Fruit fly (Drosophila melanogaster) whole organism, embryonic: Measurements from ENCODE around the gene CG31493.

Experiments
- Atf6 ChIP-seq: fragments of 200-800 bp; sonication (Bioruptor generic); IDR thresholded peaks from 2 replicates; pipeline ENCODE4 v1.3.6; 2022; ENCODE audit warnings: missing biosample characterization, missing genetic modification characterization
- C15 ChIP-seq: fragments of 200-800 bp; sonication (Bioruptor generic); IDR thresholded peaks from 3 replicates; pipeline ENCODE4 v1.3.6; 2022; ENCODE audit warnings: missing biosample characterization, missing genetic modification characterization
- CG10321 ChIP-seq: fragments of 200-800 bp; sonication (Bioruptor generic); IDR thresholded peaks from 2 replicates; pipeline ENCODE4 v1.3.6; 2022; ENCODE audit warnings: missing biosample characterization, missing genetic modification characterization
- CG11247 ChIP-seq: fragments of 200-800 bp; sonication (Bioruptor generic); IDR thresholded peaks from 2 replicates; pipeline ENCODE4 v1.3.6; 2022; ENCODE audit warnings: missing biosample characterization, missing genetic modification characterization
- CG11398 ChIP-seq: fragments of 200-800 bp; sonication (Bioruptor generic); optimal IDR thresholded peaks from 2 replicates; lab custom pipeline; 2016; ENCODE audit warnings: missing biosample characterization, missing genetic modification characterization
- CG11456 ChIP-seq: fragments of 200-800 bp; sonication (Bioruptor generic); IDR thresholded peaks from 3 replicates; pipeline ENCODE4 v1.3.6; 2022; ENCODE audit warnings: missing biosample characterization, missing genetic modification characterization
- CG12219 ChIP-seq: fragments of 200-800 bp; sonication (Bioruptor generic); optimal IDR thresholded peaks from 3 replicates; lab custom pipeline; 2018; ENCODE audit warnings: missing biosample characterization, mild to moderate bottlenecking, missing genetic modification characterization
- CG12236 ChIP-seq: fragments of 200-800 bp; sonication (Bioruptor generic); optimal IDR thresholded peaks from 2 replicates; lab custom pipeline; 2016; ENCODE audit warnings: missing biosample characterization, missing genetic modification characterization
- CG12942 ChIP-seq: fragments of 200-800 bp; sonication (Bioruptor generic); optimal IDR thresholded peaks from 3 replicates; lab custom pipeline; 2016; ENCODE audit warnings: missing biosample characterization, missing genetic modification characterization
- CG15269 ChIP-seq: fragments of 200-800 bp; sonication (Bioruptor generic); optimal IDR thresholded peaks from 2 replicates; lab custom pipeline; 2018; ENCODE audit warnings: missing biosample characterization, mild to moderate bottlenecking, missing genetic modification characterization, moderate library complexity
- CG1602 ChIP-seq: fragments of 200-800 bp; sonication (Bioruptor generic); optimal IDR thresholded peaks from 3 replicates; lab custom pipeline; 2016; ENCODE audit warnings: missing biosample characterization, missing genetic modification characterization
- CG1603 ChIP-seq: fragments of 200-800 bp; sonication (Bioruptor generic); optimal IDR thresholded peaks from 2 replicates; lab custom pipeline; 2019; ENCODE audit warnings: missing biosample characterization, mild to moderate bottlenecking, missing genetic modification characterization, moderate library complexity
- CG17612 ChIP-seq: fragments of 200-800 bp; sonication (Bioruptor generic); IDR thresholded peaks from 2 replicates; pipeline ENCODE4 v1.3.6; 2022; ENCODE audit warnings: missing biosample characterization, missing genetic modification characterization
- CG2202 ChIP-seq: fragments of 200-800 bp; sonication (Bioruptor generic); optimal IDR thresholded peaks from 2 replicates; lab custom pipeline; 2018; ENCODE audit warnings: missing biosample characterization, mild to moderate bottlenecking, missing genetic modification characterization
- CG2875 ChIP-seq: fragments of 200-800 bp; sonication (Bioruptor generic); optimal IDR thresholded peaks from 2 replicates; lab custom pipeline; 2017; ENCODE audit warnings: missing biosample characterization, mild to moderate bottlenecking, missing genetic modification characterization, missing genetic modification reagents
- CG32767 ChIP-seq: fragments of 200-800 bp; sonication (Bioruptor generic); IDR thresholded peaks from 2 replicates; pipeline ENCODE4 v1.3.6; 2022; ENCODE audit warnings: missing biosample characterization, missing genetic modification characterization
- CG34224 ChIP-seq: fragments of 200-800 bp; sonication (Bioruptor generic); IDR thresholded peaks from 3 replicates; pipeline ENCODE4 v1.3.6; 2022; ENCODE audit warnings: missing biosample characterization, missing genetic modification characterization; ENCODE audit not compliant: partially characterized antibody
- CG3838 ChIP-seq: fragments of 200-800 bp; sonication (Bioruptor generic); optimal IDR thresholded peaks from 3 replicates; lab custom pipeline; 2016; ENCODE audit warnings: missing biosample characterization, missing genetic modification characterization
- CG3847 ChIP-seq: fragments of 200-800 bp; sonication (Bioruptor generic); IDR thresholded peaks from 2 replicates; pipeline ENCODE4 v1.3.6; 2022; ENCODE audit warnings: missing biosample characterization, missing genetic modification characterization
- CG43689 ChIP-seq: fragments of 200-800 bp; sonication (Bioruptor generic); IDR thresholded peaks from 2 replicates; pipeline ENCODE4 v1.3.6; 2022; ENCODE audit warnings: missing biosample characterization, missing genetic modification characterization
- CG5953 ChIP-seq: fragments of 200-800 bp; sonication (Bioruptor generic); IDR thresholded peaks from 2 replicates; pipeline ENCODE4 v1.3.6; 2022; ENCODE audit warnings: missing biosample characterization, missing genetic modification characterization
- CG7556 ChIP-seq: fragments of 200-800 bp; sonication (Bioruptor generic); optimal IDR thresholded peaks from 2 replicates; lab custom pipeline; 2017; ENCODE audit warnings: missing biosample characterization, mild to moderate bottlenecking, missing genetic modification characterization
- CG7839 ChIP-seq: fragments of 200-800 bp; sonication (Bioruptor generic); optimal IDR thresholded peaks from 3 replicates; lab custom pipeline; 2018; ENCODE audit warnings: missing biosample characterization, mild to moderate bottlenecking, missing genetic modification characterization, moderate library complexity
- CG9932 ChIP-seq: fragments of 200-800 bp; sonication (Bioruptor generic); IDR thresholded peaks from 2 replicates; pipeline ENCODE4 v1.3.6; 2022; ENCODE audit warnings: missing biosample characterization, missing genetic modification characterization
- Dp ChIP-seq: fragments of 200-800 bp; sonication (Bioruptor generic); optimal IDR thresholded peaks from 2 replicates; lab custom pipeline; 2018; ENCODE audit warnings: missing biosample characterization, mild to moderate bottlenecking, missing genetic modification characterization, moderate library complexity
- ERR ChIP-seq: fragments of 200-800 bp; sonication (Bioruptor generic); optimal IDR thresholded peaks from 2 replicates; lab custom pipeline; 2016; ENCODE audit warnings: missing biosample characterization, missing genetic modification characterization
- Fer3 ChIP-seq: fragments of 200-800 bp; sonication (Bioruptor generic); optimal IDR thresholded peaks from 2 replicates; lab custom pipeline; 2018; ENCODE audit warnings: missing biosample characterization, mild to moderate bottlenecking, missing genetic modification characterization, moderate library complexity
- H15 ChIP-seq: fragments of 200-800 bp; sonication (Bioruptor generic); IDR thresholded peaks from 3 replicates; pipeline ENCODE4 v1.3.6; 2022; ENCODE audit warnings: missing biosample characterization, missing genetic modification characterization
- Mes4 ChIP-seq: fragments of 200-800 bp; sonication (Bioruptor generic); optimal IDR thresholded peaks from 2 replicates; lab custom pipeline; 2016; ENCODE audit warnings: missing biosample characterization, missing genetic modification characterization
- NK7.1 ChIP-seq: fragments of 200-800 bp; sonication (Bioruptor generic); optimal IDR thresholded peaks from 3 replicates; lab custom pipeline; 2016; ENCODE audit warnings: missing biosample characterization, missing genetic modification characterization
- Oaz ChIP-seq: fragments of 200-800 bp; sonication (Bioruptor generic); IDR thresholded peaks from 2 replicates; pipeline ENCODE4 v1.3.6; 2022; ENCODE audit warnings: missing biosample characterization, missing genetic modification characterization
- Ravus ChIP-seq: fragments of 200-800 bp; sonication (Bioruptor generic); IDR thresholded peaks from 2 replicates; pipeline ENCODE4 v1.3.6; 2022; ENCODE audit warnings: missing biosample characterization, missing genetic modification characterization
- Sox102F ChIP-seq: fragments of 200-800 bp; sonication (Bioruptor generic); optimal IDR thresholded peaks from 2 replicates; lab custom pipeline; 2018; ENCODE audit warnings: missing biosample characterization, mild to moderate bottlenecking, missing genetic modification characterization, moderate library complexity
- Taf1 ChIP-seq: fragments of 200-800 bp; sonication (Bioruptor generic); IDR thresholded peaks from 2 replicates; pipeline ENCODE4 v1.3.6; 2022; ENCODE audit warnings: missing biosample characterization, missing genetic modification characterization
- az2 ChIP-seq: fragments of 200-800 bp; sonication (Bioruptor generic); optimal IDR thresholded peaks from 3 replicates; lab custom pipeline; 2016; ENCODE audit warnings: missing biosample characterization, missing genetic modification characterization
- bcd ChIP-seq: fragments of 200-800 bp; sonication (Bioruptor generic); optimal IDR thresholded peaks from 2 replicates; lab custom pipeline; 2017; ENCODE audit warnings: missing biosample characterization, mild to moderate bottlenecking, missing genetic modification characterization
- danr ChIP-seq: fragments of 200-800 bp; sonication (Bioruptor generic); IDR thresholded peaks from 2 replicates; pipeline ENCODE4 v1.3.6; 2022; ENCODE audit warnings: missing biosample characterization, missing genetic modification characterization
- dysf ChIP-seq: fragments of 200-800 bp; sonication (Bioruptor generic); IDR thresholded peaks from 3 replicates; pipeline ENCODE4 v1.3.6; 2022; ENCODE audit warnings: missing biosample characterization, missing genetic modification characterization
- fu2 ChIP-seq: fragments of 200-800 bp; sonication (Bioruptor generic); optimal IDR thresholded peaks from 2 replicates; lab custom pipeline; 2016; ENCODE audit warnings: missing biosample characterization, missing genetic modification characterization
- gt ChIP-seq: fragments of 200-800 bp; sonication (Bioruptor generic); IDR thresholded peaks from 2 replicates; pipeline ENCODE4 v1.3.6; 2022; ENCODE audit warnings: missing biosample characterization, missing genetic modification characterization
- klu ChIP-seq: fragments of 200-800 bp; sonication (Bioruptor generic); IDR thresholded peaks from 2 replicates; pipeline ENCODE4 v1.3.6; 2022; ENCODE audit warnings: missing biosample characterization, missing genetic modification characterization
- lab ChIP-seq: fragments of 200-800 bp; sonication (Bioruptor generic); optimal IDR thresholded peaks from 3 replicates; lab custom pipeline; 2017; ENCODE audit warnings: missing biosample characterization, missing genetic modification characterization, mild to moderate bottlenecking, moderate library complexity, missing genetic modification reagents
- lilli ChIP-seq: fragments of 200-800 bp; sonication (Bioruptor generic); optimal IDR thresholded peaks from 3 replicates; lab custom pipeline; 2016; ENCODE audit warnings: missing biosample characterization, missing genetic modification characterization
- lmd ChIP-seq: fragments of 200-800 bp; sonication (Bioruptor generic); IDR thresholded peaks from 2 replicates; pipeline ENCODE4 v1.3.6; 2022; ENCODE audit warnings: missing biosample characterization, missing genetic modification characterization
- maf-S ChIP-seq: fragments of 200-800 bp; sonication (Bioruptor generic); optimal IDR thresholded peaks from 2 replicates; lab custom pipeline; 2016; ENCODE audit warnings: missing biosample characterization, missing genetic modification characterization
- nom ChIP-seq: fragments of 200-800 bp; sonication (Bioruptor generic); optimal IDR thresholded peaks from 2 replicates; lab custom pipeline; 2017; ENCODE audit warnings: missing biosample characterization, missing genetic modification characterization, mild to moderate bottlenecking, moderate library complexity, missing genetic modification reagents
- pb ChIP-seq: fragments of 200-800 bp; sonication (Bioruptor generic); optimal IDR thresholded peaks from 3 replicates; lab custom pipeline; 2016; ENCODE audit warnings: missing biosample characterization, missing genetic modification characterization
- psq ChIP-seq: fragments of 200-800 bp; sonication (Bioruptor generic); optimal IDR thresholded peaks from 2 replicates; lab custom pipeline; 2017; ENCODE audit warnings: missing biosample characterization, missing genetic modification characterization
- repo ChIP-seq: fragments of 200-800 bp; sonication (Bioruptor generic); optimal IDR thresholded peaks from 2 replicates; lab custom pipeline; 2016; ENCODE audit warnings: missing biosample characterization, missing genetic modification characterization
- slbo ChIP-seq: fragments of 200-800 bp; sonication (Bioruptor generic); IDR thresholded peaks from 2 replicates; pipeline ENCODE4 v1.3.6; 2022; ENCODE audit warnings: missing biosample characterization, missing genetic modification characterization

The CG31493 gene

dm6 chr3R:7144245-7144904 is 13.0 kb downstream of the CG31493 start, which contains the start of the genes CG14610 and CG2656 (continued):
- peak; percentile 86 for TF ChIP-seq CG9932 (GFP tag; lab: Robert Waterston, UW)
- TF ChIP-seq Dp: peak; percentile 99
- TF ChIP-seq CG11247: peak; percentile 64
- peak; percentile 48; the same call in 1 of the 3 replicates for TF ChIP-seq H15 (GFP tag; lab: Robert Waterston, UW)
- TF ChIP-seq C15 (GFP tag; lab: Robert Waterston, UW): no peak
- peak; percentile 73 for TF ChIP-seq Sox102F (GFP tag; lab: Kevin White, UChicago)
- peak; percentile 87 for TF ChIP-seq repo (GFP tag; lab: Kevin White, UChicago)
- TF ChIP-seq lmd: peak; percentile 53; the same call in 1 of the 2 replicates
- peak; percentile 9 for TF ChIP-seq psq (GFP tag; lab: Kevin White, UChicago)
- peak; percentile 50 for TF ChIP-seq CG12236 (GFP tag; lab: Kevin White, UChicago)
- TF ChIP-seq CG5953 (GFP tag; lab: Robert Waterston, UW): peak; percentile 24; the same call in 1 of the 2 replicates
- TF ChIP-seq bcd (GFP tag; lab: Kevin White, UChicago): peak; percentile 68
- TF ChIP-seq CG7556 (GFP tag; lab: Kevin White, UChicago): peak; percentile 52
- no peak for TF ChIP-seq Ravus (GFP tag; lab: Robert Waterston, UW)
- TF ChIP-seq CG2875: no peak
- no peak for TF ChIP-seq klu (GFP tag; lab: Robert Waterston, UW)
- no peak for TF ChIP-seq danr (GFP tag; lab: Robert Waterston, UW)
- peak; percentile 87 for TF ChIP-seq CG12942
- peak; percentile 54; the same call in 1 of the 2 replicates for TF ChIP-seq Atf6 (GFP tag; lab: Robert Waterston, UW)
- peak; percentile 66 for TF ChIP-seq CG11398 (GFP tag; lab: Kevin White, UChicago)
- TF ChIP-seq CG10321 (GFP tag; lab: Robert Waterston, UW): no peak
- peak; percentile 91 for TF ChIP-seq lilli (GFP tag; lab: Kevin White, UChicago)
- peak; percentile 58 for TF ChIP-seq CG7839 (tag; lab: Kevin White, UChicago)
- peak; percentile 46 for TF ChIP-seq CG2202 (tag; lab: Kevin White, UChicago)
- TF ChIP-seq CG12219 (GFP tag; lab: Kevin White, UChicago): no peak
- TF ChIP-seq CG32767 (GFP tag; lab: Robert Waterston, UW): no peak
- peak; percentile 94 for TF ChIP-seq CG1603 (tag; lab: Kevin White, UChicago)
- no peak; the same call in 1 of the 2 replicates for TF ChIP-seq gt
- peak; percentile 89 for TF ChIP-seq slbo
- no peak for TF ChIP-seq CG15269 (tag; lab: Kevin White, UChicago)
- TF ChIP-seq maf-S: peak; percentile 87
- TF ChIP-seq CG17612 (GFP tag; lab: Robert Waterston, UW): no peak
- no peak for TF ChIP-seq Oaz
- peak; percentile 28; the same call in 2 of the 3 replicates for TF ChIP-seq CG34224
- TF ChIP-seq NK7.1 (GFP tag; lab: Kevin White, UChicago): peak; percentile 54
- TF ChIP-seq az2 (GFP tag; lab: Kevin White, UChicago): peak; percentile 87
- peak; percentile 44 for TF ChIP-seq CG3838 (GFP tag; lab: Kevin White, UChicago)
- TF ChIP-seq lab (GFP tag; lab: Kevin White, UChicago): peak; percentile 82
- TF ChIP-seq Taf1: peak; percentile 31; the same call in 1 of the 2 replicates
- peak; percentile 67 for TF ChIP-seq Mes4 (GFP tag; lab: Kevin White, UChicago)
- no peak for TF ChIP-seq CG43689
- TF ChIP-seq CG11456 (GFP tag; lab: Robert Waterston, UW): peak; percentile 63; the same call in 2 of the 3 replicates
- peak; percentile 81 for TF ChIP-seq fu2 (GFP tag; lab: Kevin White, UChicago)
- TF ChIP-seq nom (GFP tag; lab: Kevin White, UChicago): no peak
- peak; percentile 80 for TF ChIP-seq CG1602 (GFP tag; lab: Kevin White, UChicago)
- TF ChIP-seq Fer3 (tag; lab: Kevin White, UChicago): peak; percentile 62
- TF ChIP-seq dysf (GFP tag; lab: Robert Waterston, UW): 0 out of 3 replicates have a peak, but pooled peaks have one; percentile 42
- peak; percentile 77 for TF ChIP-seq pb
- peak; percentile 75 for TF ChIP-seq ERR (GFP tag; lab: Kevin White, UChicago)
- peak; percentile 94 for TF ChIP-seq CG3847 (GFP tag; lab: Robert Waterston, UW)
